Worm (Caenorhabditis elegans) whole organism, late embryonic: ENCODE results near the gene B0334.4.
A peak's percentile ranks its signal among the peaks of the same experiment; 100 is the strongest.

Experiments
- C08G9.2 ChIP-seq: sonication (generic microtip); optimal IDR thresholded peaks from 2 replicates; lab custom pipeline; 2016; ENCODE audit warnings: mild to moderate bottlenecking, missing genetic modification characterization, moderate library complexity, missing compliant biosample characterization
- F13H6.1 ChIP-seq: sonication (generic microtip); optimal IDR thresholded peaks from 2 replicates; lab custom pipeline; 2016; ENCODE audit warnings: missing genetic modification characterization, missing compliant biosample characterization
- K02D7.2 ChIP-seq: sonication (generic microtip); optimal IDR thresholded peaks from 2 replicates; lab custom pipeline; 2017; ENCODE audit warnings: mild to moderate bottlenecking, missing genetic modification characterization, missing compliant biosample characterization
- K09A11.1 ChIP-seq: sonication (generic microtip); optimal IDR thresholded peaks from 2 replicates; lab custom pipeline; 2017; ENCODE audit warnings: antibody characterized with exemption, mild to moderate bottlenecking, missing genetic modification characterization, missing compliant biosample characterization; ENCODE audit not compliant: insufficient read depth
- T23F11.4 ChIP-seq: fragments of 200-800 bp; sonication (Bioruptor generic); optimal IDR thresholded peaks from 2 replicates; lab custom pipeline; 2018; ENCODE audit warnings: mild to moderate bottlenecking, missing genetic modification characterization, missing compliant biosample characterization
- ama-1 ChIP-seq: fragments of 150-350 bp; optimal IDR thresholded peaks from 2 replicates; lab custom pipeline; 2014
- ceh-18 ChIP-seq: sonication (generic microtip); optimal IDR thresholded peaks from 2 replicates; lab custom pipeline; 2016; ENCODE audit warnings: missing genetic modification characterization, missing compliant biosample characterization
- ceh-19 ChIP-seq: fragments of 200-800 bp; sonication (Bioruptor generic); optimal IDR thresholded peaks from 2 replicates; lab custom pipeline; 2018; ENCODE audit warnings: mild to moderate bottlenecking, missing genetic modification characterization, missing compliant biosample characterization
- ceh-2 ChIP-seq: sonication (generic microtip); optimal IDR thresholded peaks from 2 replicates; lab custom pipeline; 2016; ENCODE audit warnings: missing genotype, missing genetic modification characterization, missing compliant biosample characterization
- ceh-22 ChIP-seq: sonication (generic microtip); optimal IDR thresholded peaks from 2 replicates; lab custom pipeline; 2017; ENCODE audit warnings: missing biosample characterization, missing genetic modification characterization
- ceh-24 ChIP-seq: sonication (generic microtip); optimal IDR thresholded peaks from 2 replicates; lab custom pipeline; 2016; ENCODE audit warnings: mild to moderate bottlenecking, missing genetic modification characterization, missing compliant biosample characterization
- ceh-31 ChIP-seq: sonication (generic microtip); optimal IDR thresholded peaks from 2 replicates; lab custom pipeline; 2016; ENCODE audit warnings: missing genetic modification characterization, missing compliant biosample characterization
- ceh-45 ChIP-seq: fragments of 200-800 bp; sonication (Bioruptor generic); IDR thresholded peaks from 2 replicates; pipeline ENCODE4 v1.3.6; 2022; ENCODE audit warnings: missing genetic modification reagents, missing genetic modification characterization, missing compliant biosample characterization
- ceh-48 ChIP-seq: sonication (generic microtip); optimal IDR thresholded peaks from 2 replicates; lab custom pipeline; 2016; ENCODE audit warnings: missing genetic modification characterization, inconsistent platforms, missing compliant biosample characterization
- ceh-6 ChIP-seq: fragments of 200-800 bp; sonication (Bioruptor generic); optimal IDR thresholded peaks from 2 replicates; lab custom pipeline; 2018; ENCODE audit warnings: mild to moderate bottlenecking, missing genetic modification characterization, missing compliant biosample characterization
- ceh-9 ChIP-seq: sonication (generic microtip); optimal IDR thresholded peaks from 2 replicates; lab custom pipeline; 2016; ENCODE audit warnings: mild to moderate bottlenecking, missing genetic modification characterization, inconsistent platforms, missing compliant biosample characterization
- che-1 ChIP-seq: sonication (generic microtip); optimal IDR thresholded peaks from 2 replicates; lab custom pipeline; 2016; ENCODE audit warnings: mild to moderate bottlenecking, missing genetic modification characterization, missing compliant biosample characterization
- dmd-4 ChIP-seq: sonication (generic microtip); optimal IDR thresholded peaks from 2 replicates; lab custom pipeline; 2016; ENCODE audit warnings: borderline replicate concordance, missing genetic modification characterization, missing compliant biosample characterization
- elt-2 ChIP-seq: sonication (generic microtip); optimal IDR thresholded peaks from 2 replicates; lab custom pipeline; 2016; ENCODE audit warnings: missing genetic modification reagents, missing genetic modification characterization, missing compliant biosample characterization
- elt-4 ChIP-seq: sonication (generic microtip); optimal IDR thresholded peaks from 2 replicates; lab custom pipeline; 2016; ENCODE audit warnings: missing genetic modification characterization, missing compliant biosample characterization
- eyg-1 ChIP-seq: sonication (generic microtip); optimal IDR thresholded peaks from 2 replicates; lab custom pipeline; 2016; ENCODE audit warnings: missing genotype, missing genetic modification characterization, missing compliant biosample characterization
- fkh-6 ChIP-seq: sonication (generic microtip); optimal IDR thresholded peaks from 2 replicates; lab custom pipeline; 2016; ENCODE audit warnings: missing genetic modification characterization, missing compliant biosample characterization
- gmeb-2 ChIP-seq: sonication (generic microtip); optimal IDR thresholded peaks from 2 replicates; lab custom pipeline; 2016; ENCODE audit warnings: missing genetic modification characterization, inconsistent platforms, missing compliant biosample characterization
- hlh-13 ChIP-seq: fragments of 200-800 bp; sonication (Bioruptor generic); optimal IDR thresholded peaks from 2 replicates; lab custom pipeline; 2018; ENCODE audit warnings: mild to moderate bottlenecking, missing genetic modification characterization, missing compliant biosample characterization
- hlh-15 ChIP-seq: sonication (generic microtip); optimal IDR thresholded peaks from 2 replicates; lab custom pipeline; 2016; ENCODE audit warnings: missing genetic modification characterization, missing compliant biosample characterization
- hlh-6 ChIP-seq: sonication (generic microtip); optimal IDR thresholded peaks from 2 replicates; lab custom pipeline; 2016; ENCODE audit warnings: missing genotype, missing genetic modification characterization, missing compliant biosample characterization
- hlh-8 ChIP-seq: sonication (generic microtip); optimal IDR thresholded peaks from 2 replicates; lab custom pipeline; 2016; ENCODE audit warnings: missing genotype, missing genetic modification characterization, missing compliant biosample characterization
- lim-6 ChIP-seq: sonication (generic microtip); optimal IDR thresholded peaks from 2 replicates; lab custom pipeline; 2016; ENCODE audit warnings: missing genetic modification characterization, missing compliant biosample characterization
- nhr-11 ChIP-seq: fragments of 150-350 bp; optimal IDR thresholded peaks from 2 replicates; lab custom pipeline; 2014; ENCODE audit warnings: missing biosample characterization, missing genetic modification characterization
- nhr-232 ChIP-seq: sonication (generic microtip); optimal IDR thresholded peaks from 2 replicates; lab custom pipeline; 2016; ENCODE audit warnings: missing genetic modification characterization, missing compliant biosample characterization
- npax-4 ChIP-seq: sonication (generic microtip); optimal IDR thresholded peaks from 2 replicates; lab custom pipeline; 2016; ENCODE audit warnings: missing genetic modification characterization, missing compliant biosample characterization
- pag-3 ChIP-seq: sonication (generic microtip); optimal IDR thresholded peaks from 2 replicates; lab custom pipeline; 2016; ENCODE audit warnings: missing compliant biosample characterization, missing genetic modification characterization, borderline replicate concordance
- pha-2 ChIP-seq: sonication (generic microtip); optimal IDR thresholded peaks from 2 replicates; lab custom pipeline; 2017; ENCODE audit warnings: mild to moderate bottlenecking, missing genetic modification characterization, missing compliant biosample characterization
- pqm-1 ChIP-seq: sonication (generic microtip); optimal IDR thresholded peaks from 2 replicates; lab custom pipeline; 2016; ENCODE audit warnings: missing genetic modification characterization, missing compliant biosample characterization
- ref-2 ChIP-seq: sonication (generic microtip); optimal IDR thresholded peaks from 2 replicates; lab custom pipeline; 2016; ENCODE audit warnings: missing genetic modification characterization, missing compliant biosample characterization
- rnt-1 ChIP-seq: sonication (generic microtip); optimal IDR thresholded peaks from 2 replicates; lab custom pipeline; 2016; ENCODE audit warnings: missing genetic modification characterization, missing compliant biosample characterization
- sdc-2 ChIP-seq: sonication (generic microtip); optimal IDR thresholded peaks from 2 replicates; lab custom pipeline; 2016; ENCODE audit warnings: missing genotype, missing genetic modification characterization, missing compliant biosample characterization
- sox-2 ChIP-seq: fragments of 200-800 bp; sonication (Bioruptor generic); IDR thresholded peaks from 2 replicates; pipeline ENCODE4 v1.3.6; 2022; ENCODE audit warnings: missing genetic modification reagents, missing genetic modification characterization, missing compliant biosample characterization
- syd-9 ChIP-seq: sonication (generic microtip); optimal IDR thresholded peaks from 2 replicates; lab custom pipeline; 2016; ENCODE audit warnings: mild to moderate bottlenecking, missing genetic modification characterization, moderate library complexity, missing compliant biosample characterization
- tbx-2 ChIP-seq: sonication (generic microtip); optimal IDR thresholded peaks from 2 replicates; lab custom pipeline; 2016; ENCODE audit warnings: missing genetic modification characterization, missing compliant biosample characterization
- tbx-7 ChIP-seq: sonication (generic microtip); optimal IDR thresholded peaks from 2 replicates; lab custom pipeline; 2016; ENCODE audit warnings: missing genotype, missing genetic modification characterization, missing compliant biosample characterization
- ttx-3 ChIP-seq: sonication (generic microtip); optimal IDR thresholded peaks from 2 replicates; lab custom pipeline; 2016; ENCODE audit warnings: missing genetic modification reagents, missing genetic modification characterization, missing compliant biosample characterization
- unc-3 ChIP-seq, 2 experiments: fragments of 200-800 bp in 1 of 2; sonication (Bioruptor generic) in 1 of 2; sonication (generic microtip) in 1 of 2; conservative IDR thresholded peaks in 1 of 2; optimal IDR thresholded peaks in 1 of 2; 2 replicates each; pipeline versions ENCODE4 v1.3.6 to Lab custom; 2016 to 2022; ENCODE audit warnings: missing compliant biosample characterization in 2 of 2, missing genetic modification characterization in 2 of 2, missing genetic modification reagents in 1 of 2
- unc-42 ChIP-seq: sonication (generic microtip); optimal IDR thresholded peaks from 2 replicates; lab custom pipeline; 2016; ENCODE audit warnings: missing genotype, missing genetic modification characterization, missing compliant biosample characterization
- zip-5 ChIP-seq: sonication (generic microtip); optimal IDR thresholded peaks from 2 replicates; lab custom pipeline; 2016; ENCODE audit warnings: missing genetic modification characterization, missing compliant biosample characterization

The B0334.4 gene

DNA sequence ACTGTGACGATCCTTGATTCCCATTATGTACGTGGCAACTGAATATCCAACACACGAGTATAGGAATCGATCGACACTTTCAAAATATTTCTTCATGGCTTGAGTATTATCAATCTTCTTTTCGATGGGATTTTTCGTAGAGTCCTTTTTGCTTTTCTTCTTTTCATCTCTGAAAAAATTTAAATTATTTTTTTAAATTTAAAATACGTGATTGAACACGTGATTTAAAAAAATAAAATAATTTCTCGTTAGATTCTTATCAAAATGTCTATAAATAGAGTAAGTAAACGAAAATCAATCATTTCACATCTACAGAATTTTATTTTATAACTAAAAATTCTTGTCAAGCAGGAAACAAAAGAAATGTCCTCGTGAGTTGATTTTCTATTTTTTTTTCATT, 25.8 kb downstream of the B0334.4 start, which contains the start of gene Y62F5A.10:
Gene Y62F5A.10 (plus strand): TSS at position 301 of the 400 bp plus-strand sequence.
- TF ChIP-seq pag-3 (tag; lab: Kevin White, UChicago) = no peak
- no peak for TF ChIP-seq K02D7.2 (tag; lab: Kevin White, UChicago)
- no peak for TF ChIP-seq hlh-15 (tag; lab: Kevin White, UChicago)
- no peak for TF ChIP-seq fkh-6
- no peak for TF ChIP-seq hlh-8 (tag; lab: Kevin White, UChicago)
- no peak for TF ChIP-seq che-1 (tag; lab: Kevin White, UChicago)
- no peak for TF ChIP-seq ceh-45 (GFP tag; lab: Robert Waterston, UW)
- no peak for TF ChIP-seq ceh-2
- no peak for TF ChIP-seq pqm-1
- TF ChIP-seq npax-4 (tag; lab: Kevin White, UChicago) = no peak
- TF ChIP-seq lim-6 (tag; lab: Kevin White, UChicago) = no peak
- no peak for TF ChIP-seq ceh-9 (tag; lab: Kevin White, UChicago)
- TF ChIP-seq sox-2 (GFP tag; lab: Robert Waterston, UW) = no peak
- no peak for TF ChIP-seq zip-5 (tag; lab: Kevin White, UChicago)
- TF ChIP-seq ceh-22 (tag; lab: Kevin White, UChicago) = no peak

DNA sequence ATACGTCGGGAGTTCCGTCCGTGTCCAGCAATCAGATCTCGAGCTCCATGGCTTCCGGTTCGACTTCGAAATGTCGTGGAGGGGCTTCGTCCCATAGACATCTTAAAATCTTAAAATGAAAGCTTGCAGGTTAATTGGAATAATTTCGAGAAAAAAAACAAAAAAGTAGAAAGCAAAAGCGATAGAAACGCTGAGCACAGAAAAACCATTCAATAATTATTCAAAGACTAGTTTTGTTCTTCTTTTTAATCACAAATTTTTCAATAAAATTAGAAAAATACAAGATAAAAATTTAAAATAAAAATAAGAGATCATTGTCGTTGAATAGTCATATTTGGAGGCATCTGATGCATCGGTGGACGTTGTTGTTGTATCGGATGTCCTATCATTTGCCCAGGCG, 31.5 kb downstream of the B0334.4 start, which contains the start of gene age-1:
Gene age-1 (minus strand): TSS at position 101 of the 400 bp plus-strand sequence.
- TF ChIP-seq nhr-11 (tag; lab: Kevin White, UChicago) (no peak), tbx-7 (tag; lab: Kevin White, UChicago) (no peak), rnt-1 (tag; lab: Kevin White, UChicago) (no peak), F13H6.1 (tag; lab: Kevin White, UChicago) (no peak), ceh-45 (GFP tag; lab: Robert Waterston, UW) (no peak), K09A11.1 (no peak), lim-6 (tag; lab: Kevin White, UChicago) (no peak), syd-9 (tag; lab: Kevin White, UChicago) (no peak), sdc-2 (tag; lab: Kevin White, UChicago) (no peak), che-1 (tag; lab: Kevin White, UChicago) (no peak)

DNA sequence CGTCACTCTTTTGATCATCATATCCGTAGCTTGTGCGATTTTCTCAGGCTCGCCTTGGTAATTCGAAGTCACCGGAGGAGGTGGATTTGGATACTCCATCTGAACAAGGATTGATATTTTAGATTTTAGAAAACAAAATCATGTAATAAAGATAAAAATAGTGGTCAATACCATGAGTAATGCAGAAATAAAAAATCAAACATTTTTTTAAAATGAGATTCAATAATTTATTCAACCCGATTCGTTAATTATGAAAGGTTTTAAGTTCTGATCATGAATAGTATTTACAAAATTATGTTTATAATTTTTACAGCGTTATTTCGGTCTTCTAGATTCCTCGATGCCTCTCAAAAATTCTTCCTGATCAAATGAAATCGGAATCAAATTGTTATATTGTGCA, 38.2 kb downstream of the B0334.4 start, which contains the start of gene mdt-8:
Gene mdt-8 (minus strand): TSS at position 101 of the 400 bp plus-strand sequence.
- TF ChIP-seq T23F11.4 (GFP tag; lab: Kevin White, UChicago) = no peak
- TF ChIP-seq eyg-1 = no peak
- TF ChIP-seq unc-42 (tag; lab: Kevin White, UChicago) = no peak
- no peak for TF ChIP-seq sdc-2 (tag; lab: Kevin White, UChicago)
- TF ChIP-seq ceh-9 (tag; lab: Kevin White, UChicago) = no peak
- TF ChIP-seq nhr-232 (tag; lab: Kevin White, UChicago) = no peak
- no peak for TF ChIP-seq ceh-24 (tag; lab: Kevin White, UChicago)
- TF ChIP-seq ceh-18 = no peak
- no peak for TF ChIP-seq ceh-31
- no peak for TF ChIP-seq ama-1 (lab: Kevin White, UChicago)
- no peak for TF ChIP-seq ttx-3 (tag; lab: Kevin White, UChicago)
- no peak for TF ChIP-seq ceh-19
- no peak for TF ChIP-seq unc-3 (GFP tag; conservative IDR thresholded peaks at IDR 0.05; lab: Robert Waterston, UW)
- no peak for TF ChIP-seq unc-3 (tag; optimal IDR thresholded peaks at IDR 0.05; lab: Kevin White, UChicago)
- TF ChIP-seq ceh-6 (GFP tag; lab: Kevin White, UChicago) = no peak

DNA sequence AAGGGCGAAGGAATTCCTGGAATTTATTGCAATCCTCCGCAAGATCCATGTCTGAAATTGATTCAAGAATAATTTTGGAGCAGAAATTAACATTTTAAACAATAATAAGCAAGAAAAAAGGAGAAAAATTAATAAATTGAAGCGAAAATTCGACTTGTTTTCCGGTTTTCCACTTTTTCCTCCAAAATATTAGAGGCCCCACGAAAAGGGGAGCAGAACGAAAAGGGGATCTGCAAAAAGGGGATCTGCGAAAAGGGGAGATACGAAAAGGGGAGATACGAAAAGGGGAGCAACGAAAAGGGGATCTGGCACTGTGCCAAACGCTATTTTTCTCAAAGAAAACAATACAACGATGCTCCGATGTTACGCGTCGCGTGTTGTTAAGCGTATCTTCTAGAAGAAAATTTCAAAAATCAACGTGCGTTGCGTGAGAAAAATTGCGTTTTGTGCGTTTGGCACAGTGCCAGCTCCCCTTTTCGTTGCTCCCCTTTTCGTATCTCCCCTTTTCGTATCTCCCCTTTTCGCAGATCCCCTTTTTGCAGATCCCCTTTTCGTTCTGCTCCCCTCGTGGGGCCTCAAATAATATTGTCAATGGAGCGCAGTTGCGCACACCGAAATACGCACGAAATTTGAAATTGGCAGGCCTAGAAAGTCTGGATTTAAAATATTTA, 39.1 kb downstream of the B0334.4 start, which contains the start of gene Y62F5A.12:
Gene Y62F5A.12 (minus strand): TSS at position 51 of the 671 bp plus-strand sequence.
- TF ChIP-seq K02D7.2 (tag; lab: Kevin White, UChicago) (peak; percentile 18), hlh-15 (tag; lab: Kevin White, UChicago) (peak; percentile 64), elt-4 (peak; percentile 79), hlh-8 (tag; lab: Kevin White, UChicago) (peak; percentile 89), tbx-2 (tag; lab: Kevin White, UChicago) (peak; percentile 99), unc-42 (tag; lab: Kevin White, UChicago) (peak; percentile 88), syd-9 (tag; lab: Kevin White, UChicago) (peak; percentile 85), pqm-1 (peak; percentile 89), C08G9.2 (tag; lab: Kevin White, UChicago) (peak; percentile 97), hlh-13 (GFP tag; lab: Kevin White, UChicago) (peak; percentile 72), che-1 (tag; lab: Kevin White, UChicago) (peak; percentile 21), dmd-4 (peak; percentile 94), F13H6.1 (tag; lab: Kevin White, UChicago) (peak; percentile 96), gmeb-2 (peak; percentile 65), pha-2 (tag; lab: Kevin White, UChicago) (peak; percentile 49), ref-2 (peak; percentile 98), elt-2 (tag; lab: Kevin White, UChicago) (peak; percentile 79), ceh-48 (tag; lab: Kevin White, UChicago) (peak; percentile 35), hlh-6 (tag; lab: Kevin White, UChicago) (peak; percentile 62), zip-5 (tag; lab: Kevin White, UChicago) (peak; percentile 92)
